Fruit fly (Drosophila melanogaster): Measurements from ENCODE around the gene CG14316.

DNA sequence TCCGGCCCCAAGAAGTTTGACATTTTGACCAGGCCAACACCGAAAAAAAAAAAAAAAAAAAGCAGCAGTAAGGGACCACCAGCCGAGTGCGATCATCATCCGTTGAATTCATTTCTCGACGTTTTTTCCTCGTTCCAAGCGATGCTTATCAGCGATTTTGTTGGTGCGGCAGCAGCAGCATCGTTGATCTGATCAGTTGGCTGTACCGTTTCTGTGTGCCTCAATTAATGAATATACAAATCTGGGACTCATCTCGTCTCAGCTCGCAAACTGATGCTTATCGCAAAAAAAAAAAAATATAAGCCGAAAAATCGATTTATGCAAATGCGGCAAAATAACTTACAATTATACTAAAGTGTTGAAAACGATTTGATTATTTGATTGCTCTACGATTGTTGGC is 7.1 kb upstream of the CG14316 start:
- TF ChIP-seq pdm3 (GFP tag; optimal IDR thresholded peaks at IDR 0.05) (no peak), cyc (GFP tag; optimal IDR thresholded peaks at IDR 0.05) (no peak), OdsH (GFP tag; optimal IDR thresholded peaks at IDR 0.05) (no peak), achi (GFP tag; optimal IDR thresholded peaks at IDR 0.05) (no peak), CG8319 (GFP tag; optimal IDR thresholded peaks at IDR 0.05) (no peak), CG31627 (GFP tag; optimal IDR thresholded peaks at IDR 0.05) (no peak), CG32006 (GFP tag; optimal IDR thresholded peaks at IDR 0.05) (no peak), Ets21C (GFP tag; optimal IDR thresholded peaks at IDR 0.05) (no peak), spab (GFP tag; optimal IDR thresholded peaks at IDR 0.05) (no peak), fkh (GFP tag; optimal IDR thresholded peaks at IDR 0.05) (no peak), Ets96B (tag; optimal IDR thresholded peaks at IDR 0.05) (no peak), Gug (GFP tag; IDR thresholded peaks at IDR 0.05) (no peak)
